Fruit fly (Drosophila melanogaster) S2 (cell line): ENCODE measurements around the gene Prosbeta7.

Source experiments
- CG8478 ChIP-seq: fragments of >200 bp; optimal IDR thresholded peaks from 2 replicates; lab custom pipeline; 2018
- CTCF ChIP-seq, 2 experiments: fragments of >200 bp; optimal IDR thresholded peaks; 2 replicates each; lab custom pipeline; 2018

DNA sequence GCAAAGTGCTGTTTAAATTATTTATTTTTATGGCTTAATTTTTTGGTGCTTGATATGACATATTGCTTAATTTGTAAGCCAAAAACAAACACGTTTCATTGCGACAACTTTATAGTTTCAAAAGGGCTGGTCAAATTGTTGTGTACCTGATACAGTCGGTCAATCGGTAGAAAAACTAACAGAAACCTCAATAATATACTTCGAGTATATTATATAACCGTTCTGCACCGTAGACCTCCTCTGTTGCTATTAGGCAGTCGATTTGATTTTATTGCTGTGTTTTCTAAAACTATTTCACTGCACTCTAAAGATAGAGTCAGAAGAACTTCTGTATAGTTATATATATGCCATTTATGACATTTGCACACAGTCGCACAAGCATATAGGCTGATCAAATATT is 47.9 kb downstream of the Prosbeta7 start:
- no peak for TF ChIP-seq CTCF (optimal IDR thresholded peaks at IDR 0.05; lab: Kevin White, UChicago)
- TF ChIP-seq CG8478 (lab: Kevin White, UChicago): no peak
